Worm (Caenorhabditis elegans) whole organism, early embryonic: ENCODE measurements around the gene K07C11.7.

Experiments used
- F13C5.2 ChIP-seq: sonication (generic microtip); optimal IDR thresholded peaks from 2 replicates; lab custom pipeline; 2017; ENCODE audit warnings: mild to moderate bottlenecking, missing genetic modification characterization, inconsistent platforms, missing compliant biosample characterization
- ama-1 ChIP-seq: fragments of 150-350 bp; optimal IDR thresholded peaks from 2 replicates; lab custom pipeline; 2014
- ceh-36 ChIP-seq: sonication (generic microtip); optimal IDR thresholded peaks from 2 replicates; lab custom pipeline; 2016; ENCODE audit warnings: missing genetic modification characterization, inconsistent platforms, missing compliant biosample characterization
- ets-7 ChIP-seq: sonication (generic microtip); optimal IDR thresholded peaks from 2 replicates; lab custom pipeline; 2016; ENCODE audit warnings: missing genotype, missing genetic modification characterization, missing compliant biosample characterization
- hmbx-1 ChIP-seq: sonication (generic microtip); optimal IDR thresholded peaks from 2 replicates; lab custom pipeline; 2016; ENCODE audit warnings: mild to moderate bottlenecking, missing genetic modification characterization, missing compliant biosample characterization
- hmg-4 ChIP-seq: fragments of 200-800 bp; sonication (Bioruptor generic); optimal IDR thresholded peaks from 2 replicates; lab custom pipeline; 2018; ENCODE audit warnings: mild to moderate bottlenecking, missing genetic modification characterization, missing compliant biosample characterization
- pes-1 ChIP-seq: fragments of 200-800 bp; sonication (Bioruptor generic); IDR thresholded peaks from 2 replicates; pipeline ENCODE4 v1.3.6; 2022; ENCODE audit warnings: missing genetic modification reagents, missing genetic modification characterization, missing compliant biosample characterization
- scrt-1 ChIP-seq: fragments of 200-800 bp; sonication (Bioruptor generic); IDR thresholded peaks from 2 replicates; pipeline ENCODE4 v1.3.6; 2022; ENCODE audit warnings: missing genetic modification characterization, missing compliant biosample characterization
- tbx-11 ChIP-seq: fragments of 200-800 bp; sonication (Bioruptor generic); IDR thresholded peaks from 2 replicates; pipeline ENCODE4 v1.3.6; 2022; ENCODE audit warnings: missing genetic modification characterization, missing compliant biosample characterization
- tbx-37 ChIP-seq: fragments of 200-800 bp; sonication (Bioruptor generic); conservative IDR thresholded peaks from 2 replicates; pipeline ENCODE4 v1.3.6; 2022; ENCODE audit warnings: missing genetic modification reagents, missing genetic modification characterization, missing compliant biosample characterization
- tra-4 ChIP-seq: sonication (generic microtip); optimal IDR thresholded peaks from 2 replicates; lab custom pipeline; 2017; ENCODE audit warnings: missing genetic modification characterization, missing compliant biosample characterization

ce11 chrV:8263466-8263865 is 49.7 kb upstream of the K07C11.7 start, which contains the start of gene C16D9.8:
- TF ChIP-seq pes-1 (GFP tag; lab: Robert Waterston, UW) (no peak), ama-1 (lab: Kevin White, UChicago) (no peak), hmg-4 (GFP tag; lab: Kevin White, UChicago) (no peak), F13C5.2 (no peak), scrt-1 (GFP tag; lab: Robert Waterston, UW) (no peak), tra-4 (no peak), tbx-11 (GFP tag; lab: Robert Waterston, UW) (no peak), hmbx-1 (tag; lab: Kevin White, UChicago) (no peak), ets-7 (tag; lab: Kevin White, UChicago) (no peak), tbx-37 (GFP tag; lab: Robert Waterston, UW) (no peak), ceh-36 (tag; lab: Kevin White, UChicago) (no peak)
